Fruit fly (Drosophila melanogaster) whole organism, embryonic: ENCODE data around the gene Pdxk.

ENCODE experiments used
- ATbp ChIP-seq: fragments of 200-800 bp; sonication (Bioruptor generic); optimal IDR thresholded peaks from 2 replicates; lab custom pipeline; 2017; ENCODE audit warnings: missing biosample characterization, mild to moderate bottlenecking, missing genetic modification characterization, missing genetic modification reagents
- Bdp1 ChIP-seq: fragments of 200-800 bp; sonication (Bioruptor generic); optimal IDR thresholded peaks from 3 replicates; lab custom pipeline; 2016; ENCODE audit warnings: missing biosample characterization, missing genetic modification characterization
- CG10654 ChIP-seq: fragments of 200-800 bp; sonication (Bioruptor generic); optimal IDR thresholded peaks from 2 replicates; lab custom pipeline; 2016; ENCODE audit warnings: missing biosample characterization, missing genetic modification characterization
- CG1233 ChIP-seq: fragments of 200-800 bp; sonication (Bioruptor generic); optimal IDR thresholded peaks from 4 replicates; lab custom pipeline; 2018; ENCODE audit warnings: missing biosample characterization, mild to moderate bottlenecking, missing genetic modification characterization
- CG13424 ChIP-seq: fragments of 200-800 bp; sonication (Bioruptor generic); optimal IDR thresholded peaks from 2 replicates; lab custom pipeline; 2019; ENCODE audit warnings: missing biosample characterization, mild to moderate bottlenecking, missing genetic modification characterization, moderate library complexity
- CG14710 ChIP-seq: fragments of 200-800 bp; sonication (Bioruptor generic); optimal IDR thresholded peaks from 3 replicates; lab custom pipeline; 2019; ENCODE audit warnings: missing biosample characterization, mild to moderate bottlenecking, missing genetic modification characterization, moderate library complexity
- CG15011 ChIP-seq: fragments of 200-800 bp; sonication (Bioruptor generic); optimal IDR thresholded peaks from 3 replicates; lab custom pipeline; 2018; ENCODE audit warnings: missing biosample characterization, mild to moderate bottlenecking, missing genetic modification characterization
- CG15073 ChIP-seq: fragments of 200-800 bp; sonication (Bioruptor generic); optimal IDR thresholded peaks from 2 replicates; lab custom pipeline; 2016; ENCODE audit warnings: missing biosample characterization, missing genetic modification characterization
- CG15269 ChIP-seq: fragments of 200-800 bp; sonication (Bioruptor generic); optimal IDR thresholded peaks from 2 replicates; lab custom pipeline; 2018; ENCODE audit warnings: missing biosample characterization, mild to moderate bottlenecking, missing genetic modification characterization, moderate library complexity
- CG2199 ChIP-seq: fragments of 200-800 bp; sonication (Bioruptor generic); IDR thresholded peaks from 3 replicates; pipeline ENCODE4 v1.3.6; 2022; ENCODE audit warnings: missing biosample characterization, missing genetic modification characterization
- CG30020 ChIP-seq: fragments of 200-800 bp; optimal IDR thresholded peaks from 2 replicates; lab custom pipeline; 2019; ENCODE audit warnings: missing biosample characterization, mild to moderate bottlenecking, missing genetic modification characterization, moderate library complexity
- CG4282 ChIP-seq: fragments of 200-800 bp; sonication (Bioruptor generic); optimal IDR thresholded peaks from 2 replicates; lab custom pipeline; 2016; ENCODE audit warnings: missing biosample characterization, missing genetic modification characterization
- CG4424 ChIP-seq: fragments of 200-800 bp; sonication (Bioruptor generic); optimal IDR thresholded peaks from 3 replicates; lab custom pipeline; 2016; ENCODE audit warnings: missing biosample characterization, missing genetic modification characterization
- CG4707 ChIP-seq: fragments of 200-800 bp; sonication (Bioruptor generic); optimal IDR thresholded peaks from 2 replicates; lab custom pipeline; 2018; ENCODE audit warnings: missing biosample characterization, mild to moderate bottlenecking, missing genetic modification characterization, moderate library complexity
- CG6689 ChIP-seq: fragments of 200-800 bp; sonication (Bioruptor generic); IDR thresholded peaks from 2 replicates; pipeline ENCODE4 v1.3.6; 2022; ENCODE audit warnings: missing biosample characterization, missing genetic modification characterization
- CG9609 ChIP-seq: fragments of 200-800 bp; sonication (Bioruptor generic); optimal IDR thresholded peaks from 3 replicates; lab custom pipeline; 2016; ENCODE audit warnings: missing biosample characterization, missing genetic modification characterization
- CTCF ChIP-seq: fragments of 200-800 bp; sonication (Bioruptor generic); optimal IDR thresholded peaks from 2 replicates; lab custom pipeline; 2017; ENCODE audit warnings: missing biosample characterization, mild to moderate bottlenecking, missing genetic modification characterization, moderate library complexity
- Deaf1 ChIP-seq: fragments of 200-800 bp; optimal IDR thresholded peaks from 3 replicates; lab custom pipeline; 2019; ENCODE audit warnings: missing biosample characterization, mild to moderate bottlenecking, missing genetic modification characterization, moderate library complexity
- Dp ChIP-seq: fragments of 200-800 bp; sonication (Bioruptor generic); optimal IDR thresholded peaks from 2 replicates; lab custom pipeline; 2018; ENCODE audit warnings: missing biosample characterization, mild to moderate bottlenecking, missing genetic modification characterization, moderate library complexity
- Dref ChIP-seq: fragments of 200-800 bp; sonication (Bioruptor generic); IDR thresholded peaks from 2 replicates; pipeline ENCODE4 v1.3.6; 2022; ENCODE audit warnings: missing biosample characterization, missing genetic modification characterization
- E2f1 ChIP-seq: fragments of 200-800 bp; sonication (Bioruptor generic); IDR thresholded peaks from 2 replicates; pipeline ENCODE4 v1.3.6; 2022; ENCODE audit warnings: missing biosample characterization, missing genetic modification characterization
- Fer2 ChIP-seq: fragments of 200-800 bp; sonication (Bioruptor generic); optimal IDR thresholded peaks from 2 replicates; lab custom pipeline; 2018; ENCODE audit warnings: missing biosample characterization, mild to moderate bottlenecking, missing genetic modification characterization, moderate library complexity
- H2.0 ChIP-seq: fragments of 200-800 bp; sonication (Bioruptor generic); IDR thresholded peaks from 2 replicates; pipeline ENCODE4 v1.3.6; 2022; ENCODE audit warnings: missing biosample characterization, missing genetic modification characterization
- HLH4C ChIP-seq: fragments of 200-800 bp; sonication (Bioruptor generic); IDR thresholded peaks from 3 replicates; pipeline ENCODE4 v1.3.6; 2022; ENCODE audit warnings: missing biosample characterization, missing genetic modification characterization; ENCODE audit not compliant: partially characterized antibody
- MESR4 ChIP-seq: fragments of 200-800 bp; sonication (Bioruptor generic); optimal IDR thresholded peaks from 2 replicates; lab custom pipeline; 2018; ENCODE audit warnings: missing biosample characterization, mild to moderate bottlenecking, missing genetic modification characterization, moderate library complexity
- Mad ChIP-seq: fragments of 200-800 bp; sonication (Bioruptor generic); optimal IDR thresholded peaks from 2 replicates; lab custom pipeline; 2016; ENCODE audit warnings: missing biosample characterization, missing genetic modification characterization
- NC2α ChIP-seq: fragments of 200-800 bp; sonication (Bioruptor generic); optimal IDR thresholded peaks from 2 replicates; lab custom pipeline; 2016; ENCODE audit warnings: missing biosample characterization, missing genetic modification characterization
- Nf-YA ChIP-seq: fragments of 200-800 bp; sonication (Bioruptor generic); IDR thresholded peaks from 2 replicates; pipeline ENCODE4 v1.3.6; 2022; ENCODE audit warnings: missing biosample characterization, missing genetic modification characterization
- Spps ChIP-seq: fragments of 200-800 bp; sonication (Bioruptor generic); optimal IDR thresholded peaks from 2 replicates; lab custom pipeline; 2018; ENCODE audit warnings: missing biosample characterization, mild to moderate bottlenecking, missing genetic modification characterization
- ap ChIP-seq: fragments of 200-800 bp; sonication (Bioruptor generic); IDR thresholded peaks from 2 replicates; pipeline ENCODE4 v1.3.6; 2022; ENCODE audit warnings: missing biosample characterization, missing genetic modification characterization
- ara ChIP-seq: fragments of 200-800 bp; sonication (Bioruptor generic); IDR thresholded peaks from 2 replicates; pipeline ENCODE4 v1.3.6; 2022; ENCODE audit warnings: missing biosample characterization, missing genetic modification characterization
- ash1 ChIP-seq: fragments of 200-800 bp; sonication (Bioruptor generic); optimal IDR thresholded peaks from 2 replicates; lab custom pipeline; 2018; ENCODE audit warnings: missing biosample characterization, mild to moderate bottlenecking, missing genetic modification characterization
- ato ChIP-seq: fragments of 200-800 bp; sonication (Bioruptor generic); IDR thresholded peaks from 2 replicates; pipeline ENCODE4 v1.3.6; 2022; ENCODE audit warnings: missing biosample characterization, missing genetic modification characterization; ENCODE audit not compliant: partially characterized antibody
- bigmax ChIP-seq: fragments of 200-800 bp; sonication (Bioruptor generic); optimal IDR thresholded peaks from 2 replicates; lab custom pipeline; 2018; ENCODE audit warnings: missing biosample characterization, mild to moderate bottlenecking, missing genetic modification characterization
- ci ChIP-seq: fragments of 200-800 bp; sonication (Bioruptor generic); IDR thresholded peaks from 3 replicates; pipeline ENCODE4 v1.3.6; 2022; ENCODE audit warnings: missing biosample characterization, missing genetic modification characterization
- eyg ChIP-seq: fragments of 200-800 bp; sonication (Bioruptor generic); optimal IDR thresholded peaks from 3 replicates; lab custom pipeline; 2016; ENCODE audit warnings: missing biosample characterization, missing genetic modification characterization
- gfzf ChIP-seq: fragments of 200-800 bp; sonication (Bioruptor generic); optimal IDR thresholded peaks from 2 replicates; lab custom pipeline; 2016; ENCODE audit warnings: missing biosample characterization, mild to moderate bottlenecking, missing genetic modification characterization, moderate library complexity
- gsb-n ChIP-seq: fragments of 200-800 bp; sonication (Bioruptor generic); optimal IDR thresholded peaks from 3 replicates; lab custom pipeline; 2018; ENCODE audit warnings: missing biosample characterization, mild to moderate bottlenecking, missing genetic modification characterization
- hbn ChIP-seq: fragments of 200-800 bp; sonication (Bioruptor generic); IDR thresholded peaks from 2 replicates; pipeline ENCODE4 v1.3.6; 2022; ENCODE audit warnings: missing biosample characterization, missing genetic modification characterization; ENCODE audit not compliant: partially characterized antibody
- ind ChIP-seq: fragments of 200-800 bp; sonication (Bioruptor generic); optimal IDR thresholded peaks from 3 replicates; lab custom pipeline; 2016; ENCODE audit warnings: missing biosample characterization, missing genetic modification characterization
- insv ChIP-seq, 2 experiments: fragments of 200-800 bp; sonication (Bioruptor generic); optimal IDR thresholded peaks; 3 replicates each; lab custom pipeline; 2016 to 2018; ENCODE audit warnings: missing biosample characterization in 2 of 2, missing genetic modification characterization in 2 of 2
- klu ChIP-seq: fragments of 200-800 bp; sonication (Bioruptor generic); IDR thresholded peaks from 2 replicates; pipeline ENCODE4 v1.3.6; 2022; ENCODE audit warnings: missing biosample characterization, missing genetic modification characterization
- nom ChIP-seq: fragments of 200-800 bp; sonication (Bioruptor generic); optimal IDR thresholded peaks from 2 replicates; lab custom pipeline; 2017; ENCODE audit warnings: missing biosample characterization, missing genetic modification characterization, mild to moderate bottlenecking, moderate library complexity, missing genetic modification reagents
- pho ChIP-seq: fragments of 200-800 bp; sonication (Bioruptor generic); optimal IDR thresholded peaks from 2 replicates; lab custom pipeline; 2016; ENCODE audit warnings: missing biosample characterization, missing genetic modification characterization
- pros ChIP-seq: fragments of 200-800 bp; sonication (Bioruptor generic); optimal IDR thresholded peaks from 3 replicates; lab custom pipeline; 2019; ENCODE audit warnings: missing biosample characterization, mild to moderate bottlenecking, missing genetic modification characterization, moderate library complexity
- pum ChIP-seq: fragments of 200-800 bp; sonication (Bioruptor generic); optimal IDR thresholded peaks from 2 replicates; lab custom pipeline; 2016; ENCODE audit warnings: missing biosample characterization, missing genetic modification characterization
- rib ChIP-seq: fragments of 200-800 bp; sonication (Bioruptor generic); IDR thresholded peaks from 2 replicates; pipeline ENCODE4 v1.3.6; 2022; ENCODE audit warnings: missing biosample characterization, missing genetic modification characterization
- scrt ChIP-seq: fragments of 200-800 bp; sonication (Bioruptor generic); optimal IDR thresholded peaks from 2 replicates; lab custom pipeline; 2018; ENCODE audit warnings: missing biosample characterization, mild to moderate bottlenecking, missing genetic modification characterization, moderate library complexity
- slp2 ChIP-seq: fragments of 200-800 bp; sonication (Bioruptor generic); optimal IDR thresholded peaks from 2 replicates; lab custom pipeline; 2016; ENCODE audit warnings: missing biosample characterization, missing genetic modification characterization
- tna ChIP-seq: fragments of 200-800 bp; sonication (Bioruptor generic); IDR thresholded peaks from 2 replicates; pipeline ENCODE4 v1.3.6; 2022; ENCODE audit warnings: missing biosample characterization, missing genetic modification characterization; ENCODE audit not compliant: partially characterized antibody
- z ChIP-seq: fragments of 200-800 bp; sonication (Bioruptor generic); IDR thresholded peaks from 3 replicates; pipeline ENCODE4 v1.3.6; 2022; ENCODE audit warnings: missing biosample characterization, missing genetic modification characterization

Gene Pdxk

DNA sequence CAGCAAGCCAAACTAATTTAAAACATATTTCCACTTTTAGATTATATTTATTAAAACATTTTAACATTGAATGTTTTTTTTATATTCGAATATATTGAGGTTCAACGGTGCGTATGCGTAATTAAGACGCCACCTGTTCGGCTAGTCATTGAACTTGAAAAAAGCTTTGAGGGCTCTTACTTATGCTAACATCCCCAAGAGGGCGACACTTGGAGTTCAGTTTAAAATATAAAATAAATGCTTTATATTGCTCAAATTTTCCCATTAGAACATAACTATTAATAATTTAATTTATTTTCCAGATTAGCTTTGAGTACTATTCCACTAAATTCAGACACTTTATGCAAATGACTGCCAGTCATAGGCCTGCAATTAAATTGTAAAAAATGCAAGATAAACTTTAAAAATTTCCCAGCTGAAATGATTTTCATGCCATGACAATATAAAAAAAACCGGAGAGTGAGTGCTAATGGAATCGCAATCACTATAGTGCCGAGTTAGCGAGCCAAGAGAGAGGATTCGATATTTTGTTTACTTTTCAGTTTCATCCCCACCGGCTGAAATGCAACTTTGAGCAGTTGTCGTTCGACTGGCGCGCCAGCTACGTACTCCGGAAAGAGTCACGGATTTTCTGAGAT is 26.3 kb upstream of the Pdxk start, which contains the start of gene PGRP-LA (continued):
- peak; percentile 95 for TF ChIP-seq CTCF
- no peak for TF ChIP-seq CG30020 (tag; lab: Kevin White, UChicago)
- TF ChIP-seq Spps, result no peak
- TF ChIP-seq slp2, result no peak
- TF ChIP-seq CG15073 (GFP tag; lab: Kevin White, UChicago), result no peak
- no peak for TF ChIP-seq pum (GFP tag; lab: Kevin White, UChicago)
- TF ChIP-seq CG4707 (GFP tag; lab: Kevin White, UChicago), result no peak
- TF ChIP-seq gsb-n (tag; lab: Kevin White, UChicago), result no peak
- no peak for TF ChIP-seq Nf-YA (GFP tag; lab: Robert Waterston, UW)
- TF ChIP-seq klu (GFP tag; lab: Robert Waterston, UW), result no peak
- TF ChIP-seq CG6689 (GFP tag; lab: Robert Waterston, UW), result no peak
- no peak for TF ChIP-seq ash1 (GFP tag; lab: Kevin White, UChicago)
- no peak for TF ChIP-seq bigmax
- peak; percentile 23 for TF ChIP-seq CG4424
- TF ChIP-seq Dref (GFP tag; lab: Robert Waterston, UW), result no peak
- TF ChIP-seq Dp (GFP tag; lab: Kevin White, UChicago), result peak; percentile 9
- no peak for TF ChIP-seq eyg (GFP tag; lab: Kevin White, UChicago)
- no peak for TF ChIP-seq Fer2 (tag; lab: Kevin White, UChicago)
- TF ChIP-seq tna (GFP tag; lab: Robert Waterston, UW), result no peak
- no peak for TF ChIP-seq hbn
- TF ChIP-seq Bdp1 (GFP tag; lab: Kevin White, UChicago), result no peak
- no peak for TF ChIP-seq rib
- TF ChIP-seq CG10654, result no peak
- TF ChIP-seq H2.0, result peak; percentile 29; the same call in 1 of the 2 replicates
- TF ChIP-seq Mad (GFP tag; lab: Kevin White, UChicago), result no peak
- peak; percentile 15 for TF ChIP-seq ATbp (GFP tag; lab: Kevin White, UChicago)
- TF ChIP-seq CG4282 (GFP tag; lab: Kevin White, UChicago), result no peak
- TF ChIP-seq ind (GFP tag; lab: Kevin White, UChicago), result peak; percentile 17
- TF ChIP-seq Deaf1 (tag; lab: Kevin White, UChicago), result no peak
- TF ChIP-seq scrt (GFP tag; lab: Kevin White, UChicago), result no peak
- peak; percentile 51 for TF ChIP-seq CG15269 (tag; lab: Kevin White, UChicago)
- TF ChIP-seq CG9609, result no peak
- TF ChIP-seq NC2α, result no peak
- TF ChIP-seq pros (GFP tag; lab: Kevin White, UChicago), result no peak
- no peak for TF ChIP-seq ara (GFP tag; lab: Robert Waterston, UW)
- no peak for TF ChIP-seq CG15011 (GFP tag; lab: Kevin White, UChicago)
- TF ChIP-seq nom (GFP tag; lab: Kevin White, UChicago), result no peak
- no peak for TF ChIP-seq E2f1 (GFP tag; lab: Robert Waterston, UW)
- TF ChIP-seq CG1233 (GFP tag; lab: Kevin White, UChicago), result no peak
- no peak for TF ChIP-seq ap (GFP tag; lab: Robert Waterston, UW)
- TF ChIP-seq MESR4 (GFP tag; lab: Kevin White, UChicago), result no peak
- TF ChIP-seq z (GFP tag; lab: Robert Waterston, UW), result no peak
- TF ChIP-seq ato, result no peak
- peak; percentile 70; the same call in 2 of the 3 replicates for TF ChIP-seq ci (GFP tag; lab: Robert Waterston, UW)
- TF ChIP-seq HLH4C (GFP tag; lab: Robert Waterston, UW), result no peak
- no peak for TF ChIP-seq pho (GFP tag; lab: Kevin White, UChicago)
- no peak for TF ChIP-seq insv (GFP tag; optimal IDR thresholded peaks at IDR 0.05; lab: Kevin White, UChicago)
- TF ChIP-seq CG14710 (tag; lab: Kevin White, UChicago), result no peak
- no peak for TF ChIP-seq gfzf (GFP tag; lab: Kevin White, UChicago)
- TF ChIP-seq CG13424 (tag; lab: Kevin White, UChicago), result peak; percentile 30
- no peak for TF ChIP-seq CG2199 (GFP tag; lab: Robert Waterston, UW)
